Worm (Caenorhabditis elegans): ENCODE measurements around the gene F21G4.5.

DNA sequence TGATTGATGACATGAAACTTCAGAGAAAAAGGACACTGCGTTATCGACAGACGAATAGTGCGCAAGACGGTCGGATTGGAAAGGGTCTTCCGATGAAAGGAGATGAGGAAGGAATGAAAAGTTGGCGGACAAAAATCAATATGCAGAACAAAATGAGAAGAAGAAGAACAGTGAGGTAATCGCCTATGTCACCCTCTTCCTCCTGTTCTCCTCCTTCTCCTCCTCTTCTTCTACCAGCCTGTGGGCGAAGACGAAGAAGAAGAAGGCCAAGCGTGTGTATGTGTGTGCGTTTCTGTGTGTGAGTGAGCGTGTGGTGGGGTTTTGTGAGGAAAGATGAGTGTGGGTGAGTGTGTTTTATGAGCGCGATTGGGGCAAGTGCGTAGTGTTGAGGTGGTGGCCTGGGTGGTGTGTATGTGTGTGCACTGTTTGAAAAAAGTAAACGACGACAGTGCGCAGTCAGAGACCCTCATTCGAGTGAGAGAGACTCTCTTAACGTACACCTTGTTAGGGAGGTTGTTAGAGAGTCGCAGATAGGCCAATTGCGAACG, 26.4 kb downstream of the F21G4.5 start, which contains the start of gene tsp-21:
- TF ChIP-seq dao-5 (tag; optimal IDR thresholded peaks at IDR 0.05) (no peak), him-1 (tag; optimal IDR thresholded peaks at IDR 0.05) (no peak), W03F9.2 (tag; optimal IDR thresholded peaks at IDR 0.05) (peak; percentile 66)

Measured in whole organism, L4/young adult.